Fruit fly (Drosophila melanogaster): Measurements from ENCODE around the gene Sh3beta.

Gene Sh3beta

dm6 chr3L:7356386-7357117 is 12.5 kb downstream of the Sh3beta start, which contains the start of gene CTCF (continued):
- no peak for TF ChIP-seq abd-A (tag; optimal IDR thresholded peaks at IDR 0.05)
- TF ChIP-seq Dek (tag; optimal IDR thresholded peaks at IDR 0.05), result no peak
- TF ChIP-seq Atf6 (GFP tag; IDR thresholded peaks at IDR 0.05), result no peak
- TF ChIP-seq CG9437 (GFP tag; optimal IDR thresholded peaks at IDR 0.05), result peak; percentile 49
- TF ChIP-seq danr (GFP tag; IDR thresholded peaks at IDR 0.05), result no peak
- TF ChIP-seq CG17829 (tag; optimal IDR thresholded peaks at IDR 0.05), result peak; percentile 72
- peak; percentile 37 for TF ChIP-seq CG15269 (tag; optimal IDR thresholded peaks at IDR 0.05)
- TF ChIP-seq CG4854 (GFP tag; optimal IDR thresholded peaks at IDR 0.05), result peak; percentile 29
- TF ChIP-seq aop (GFP tag; IDR thresholded peaks at IDR 0.05), result no peak
- peak; percentile 12 for TF ChIP-seq CG2875 (GFP tag; optimal IDR thresholded peaks at IDR 0.05)
- TF ChIP-seq Optix (GFP tag; IDR thresholded peaks at IDR 0.05), result no peak
- no peak for TF ChIP-seq CG10321 (GFP tag; IDR thresholded peaks at IDR 0.05)
- TF ChIP-seq Blimp-1 (GFP tag; optimal IDR thresholded peaks at IDR 0.05), result no peak
- TF ChIP-seq sc (optimal IDR thresholded peaks at IDR 0.05), result no peak
- TF ChIP-seq sc (GFP tag; optimal IDR thresholded peaks at IDR 0.05), result no peak
- TF ChIP-seq sug (tag; optimal IDR thresholded peaks at IDR 0.05), result peak; percentile 47
- 0 out of 3 replicates have a peak, but pooled peaks have one; percentile 38 for TF ChIP-seq ase (GFP tag; IDR thresholded peaks at IDR 0.05)
- TF ChIP-seq CG1603 (tag; optimal IDR thresholded peaks at IDR 0.05), result peak; percentile 69
- no peak for TF ChIP-seq shn (GFP tag; optimal IDR thresholded peaks at IDR 0.05)
- no peak for TF ChIP-seq cwo (GFP tag; optimal IDR thresholded peaks at IDR 0.05)
- 0 out of 2 replicates have a peak, but pooled peaks have one; percentile 6 for TF ChIP-seq CG3847 (GFP tag; IDR thresholded peaks at IDR 0.05)
- peak; percentile 32 for TF ChIP-seq dmrt11E (tag; optimal IDR thresholded peaks at IDR 0.05)
- no peak for TF ChIP-seq CG6813 (GFP tag; optimal IDR thresholded peaks at IDR 0.05)
- peak; percentile 62 for TF ChIP-seq Fer1 (GFP tag; optimal IDR thresholded peaks at IDR 0.05)
- peak; percentile 20 for TF ChIP-seq Atf3 (GFP tag; optimal IDR thresholded peaks at IDR 0.05)
- no peak for TF ChIP-seq Nf-YB (GFP tag; optimal IDR thresholded peaks at IDR 0.05)
- no peak for TF ChIP-seq hth (optimal IDR thresholded peaks at IDR 0.05)
- no peak for TF ChIP-seq bcd (GFP tag; optimal IDR thresholded peaks at IDR 0.05)
- no peak for TF ChIP-seq Doc2 (GFP tag; IDR thresholded peaks at IDR 0.05)
- peak; percentile 80 for TF ChIP-seq MBD-R2 (GFP tag; IDR thresholded peaks at IDR 0.05)
- TF ChIP-seq peb (GFP tag; IDR thresholded peaks at IDR 0.05), result peak; percentile 43; the same call in 1 of the 2 replicates
- peak; percentile 36 for TF ChIP-seq CG9797 (GFP tag; optimal IDR thresholded peaks at IDR 0.05)
- no peak; the same call in 1 of the 2 replicates for TF ChIP-seq slbo (GFP tag; IDR thresholded peaks at IDR 0.05)
- peak; percentile 33; the same call in 1 of the 2 replicates for TF ChIP-seq CG6689 (GFP tag; IDR thresholded peaks at IDR 0.05)
- TF ChIP-seq ranshi (GFP tag; IDR thresholded peaks at IDR 0.05), result no peak
- 0 out of 3 replicates have a peak, but pooled peaks have one; percentile 48 for TF ChIP-seq Mrtf (GFP tag; IDR thresholded peaks at IDR 0.05)
- TF ChIP-seq HLH3B (GFP tag; IDR thresholded peaks at IDR 0.05), result peak; percentile 51
- TF ChIP-seq CG4282 (GFP tag; optimal IDR thresholded peaks at IDR 0.05), result no peak
- TF ChIP-seq CG8388 (GFP tag; optimal IDR thresholded peaks at IDR 0.05), result no peak
- no peak for TF ChIP-seq CG15073 (GFP tag; optimal IDR thresholded peaks at IDR 0.05)
- TF ChIP-seq prd (optimal IDR thresholded peaks at IDR 0.05), result no peak
- TF ChIP-seq prd (GFP tag; IDR thresholded peaks at IDR 0.05), result peak; percentile 80
- peak; percentile 5 for TF ChIP-seq salm (tag; optimal IDR thresholded peaks at IDR 0.05)
- TF ChIP-seq B-H2 (GFP tag; optimal IDR thresholded peaks at IDR 0.05), result no peak
- TF ChIP-seq lmd (GFP tag; IDR thresholded peaks at IDR 0.05), result peak; percentile 52; the same call in 1 of the 2 replicates
- TF ChIP-seq CG3838 (GFP tag; optimal IDR thresholded peaks at IDR 0.05), result no peak
- TF ChIP-seq gfzf (GFP tag; optimal IDR thresholded peaks at IDR 0.05), result peak; percentile 24
- peak in 1 of 3 experiments; percentile 9 for TF ChIP-seq Stat92E (GFP tag; optimal IDR thresholded peaks at IDR 0.05)
- TF ChIP-seq CHES-1-like (GFP tag; optimal IDR thresholded peaks at IDR 0.05), result peak; percentile 30
- no peak for TF ChIP-seq CG8765 (GFP tag; IDR thresholded peaks at IDR 0.05)
